Worm (Caenorhabditis elegans): ENCODE results near the gene C44C10.12.
A peak's percentile ranks its signal among the peaks of the same experiment; 100 is the strongest.

Gene C44C10.12

ce11 chrX:11693092-11693491, 3.7 kb upstream of the C44C10.12 start, which contains the start of gene smcl-1:
TSS of gene smcl-1 (plus strand) at chrX:11693464.
- TF ChIP-seq hlh-1 (tag; optimal IDR thresholded peaks at IDR 0.05) (peak; percentile 34), nhr-2 (tag; optimal IDR thresholded peaks at IDR 0.05) (peak; percentile 5), mep-1 (tag; optimal IDR thresholded peaks at IDR 0.05) (peak; percentile 34), flh-1 (GFP tag; optimal IDR thresholded peaks at IDR 0.05) (no peak)

ce11 chrX:11700263-11700662, 3.5 kb downstream of the C44C10.12 start, which contains the start of gene C44C10.15:
TSS of gene C44C10.15 (minus strand) at chrX:11700363.
- TF ChIP-seq flh-1 (GFP tag; optimal IDR thresholded peaks at IDR 0.05) (no peak), tbx-8 (GFP tag; optimal IDR thresholded peaks at IDR 0.05) (no peak), hlh-1 (tag; optimal IDR thresholded peaks at IDR 0.05) (no peak), nhr-237 (tag; optimal IDR thresholded peaks at IDR 0.05) (no peak)

- no peak for TF ChIP-seq sptf-1 (tag; optimal IDR thresholded peaks at IDR 0.05)
- no peak for TF ChIP-seq sem-2 (GFP tag; optimal IDR thresholded peaks at IDR 0.05)
- no peak for TF ChIP-seq ceh-39 (tag; optimal IDR thresholded peaks at IDR 0.05)
- no peak for TF ChIP-seq mls-2 (tag; optimal IDR thresholded peaks at IDR 0.05)
Observed at ce11 chrX:11702236-11702635, 5.4 kb downstream of the C44C10.12 start, which contains the start of gene C44C10.3. TSS of gene C44C10.3 (plus strand) at chrX:11702536.

- TF ChIP-seq ceh-43 (GFP tag; optimal IDR thresholded peaks at IDR 0.05) (no peak), nhr-12 (tag; optimal IDR thresholded peaks at IDR 0.05) (no peak), drap-1 (GFP tag; optimal IDR thresholded peaks at IDR 0.05) (no peak), pha-4 (tag; optimal IDR thresholded peaks at IDR 0.05) (no peak), flh-1 (GFP tag; optimal IDR thresholded peaks at IDR 0.05) (no peak), ztf-11 (tag; optimal IDR thresholded peaks at IDR 0.05) (no peak), mls-2 (tag; optimal IDR thresholded peaks at IDR 0.05) (no peak), blmp-1 (tag; optimal IDR thresholded peaks at IDR 0.05) (no peak), snpc-4 (tag; optimal IDR thresholded peaks at IDR 0.05) (no peak), ham-2 (GFP tag; optimal IDR thresholded peaks at IDR 0.05) (no peak), M03D4.4 (tag; optimal IDR thresholded peaks at IDR 0.05) (no peak)
Observed at ce11 chrX:11710229-11710628, 13.4 kb downstream of the C44C10.12 start, which contains the start of gene C44C10.11. TSS of gene C44C10.11 (minus strand) at chrX:11710343.

- TF ChIP-seq elt-3 (tag; optimal IDR thresholded peaks at IDR 0.05) (no peak), sem-2 (GFP tag; optimal IDR thresholded peaks at IDR 0.05) (no peak)
Observed at ce11 chrX:11711437-11712080, 14.8 kb downstream of the C44C10.12 start.

ce11 chrX:11712230-11712853, 15.5 kb downstream of the C44C10.12 start, which contains the start of gene col-180:
TSS of gene col-180 (minus strand) at chrX:11712280.
- TF ChIP-seq ceh-43 (GFP tag; optimal IDR thresholded peaks at IDR 0.05) (no peak), nhr-76 (tag; optimal IDR thresholded peaks at IDR 0.05) (no peak), lsy-2 (tag; optimal IDR thresholded peaks at IDR 0.05) (no peak), lin-13 (tag; optimal IDR thresholded peaks at IDR 0.05) (no peak), hlh-1 (tag; optimal IDR thresholded peaks at IDR 0.05) (no peak), elt-1 (tag; optimal IDR thresholded peaks at IDR 0.05; ENCODE audit: borderline replicate concordance, insufficient read depth) (no peak), unc-62 (GFP tag; optimal IDR thresholded peaks at IDR 0.05) (no peak), M03D4.4 (tag; optimal IDR thresholded peaks at IDR 0.05) (no peak)

- TF ChIP-seq unc-39 (tag; optimal IDR thresholded peaks at IDR 0.05) (no peak), nhr-2 (tag; optimal IDR thresholded peaks at IDR 0.05) (no peak), lin-13 (tag; optimal IDR thresholded peaks at IDR 0.05) (no peak), mls-2 (tag; optimal IDR thresholded peaks at IDR 0.05) (no peak), nhr-12 (tag; optimal IDR thresholded peaks at IDR 0.05) (no peak), flh-1 (GFP tag; optimal IDR thresholded peaks at IDR 0.05) (no peak), bed-3 (GFP tag; optimal IDR thresholded peaks at IDR 0.05) (no peak), unc-62 (GFP tag; optimal IDR thresholded peaks at IDR 0.05) (no peak), cnd-1 (tag; optimal IDR thresholded peaks at IDR 0.05) (no peak), ztf-11 (tag; optimal IDR thresholded peaks at IDR 0.05) (no peak), ceh-43 (GFP tag; optimal IDR thresholded peaks at IDR 0.05) (no peak), unc-120 (tag; optimal IDR thresholded peaks at IDR 0.05; ENCODE audit: poor library complexity, severe bottlenecking) (no peak), sem-2 (GFP tag; optimal IDR thresholded peaks at IDR 0.05) (no peak), blmp-1 (tag; optimal IDR thresholded peaks at IDR 0.05) (no peak), mep-1 (tag; optimal IDR thresholded peaks at IDR 0.05) (no peak)
Observed at ce11 chrX:11716463-11716960, 19.7 kb downstream of the C44C10.12 start, which contains the start of gene C44C10.9. TSS of gene C44C10.9 (minus strand) at chrX:11716513.
